Worm (Caenorhabditis elegans) whole organism, L4 larva: ENCODE measurements around the gene fbxc-42.
A peak's percentile ranks its signal among the peaks of the same experiment; 100 is the strongest.

Experiments
- duxl-1 ChIP-seq: sonication (generic microtip); optimal IDR thresholded peaks from 2 replicates; lab custom pipeline; 2016; ENCODE audit warnings: mild to moderate bottlenecking, missing genetic modification characterization, moderate library complexity, missing compliant biosample characterization; ENCODE audit not compliant: poor library complexity
- skn-1 ChIP-seq: fragments of 150-350 bp; optimal IDR thresholded peaks from 2 replicates; lab custom pipeline; 2014; ENCODE audit warnings: missing biosample characterization, missing genetic modification characterization
- unc-62 ChIP-seq, 3 experiments: fragments of 150-350 bp in 1 of 3; sonication (generic microtip); optimal IDR thresholded peaks in 2 of 3; peaks in 1 of 3; 1 replicate in 1 of 3; 2 replicates in 2 of 3; lab custom pipeline; 2014 to 2017; ENCODE audit warnings: missing biosample characterization in 3 of 3, missing genetic modification characterization in 3 of 3, missing genetic modification reagents in 3 of 3, missing genotype in 1 of 3

fbxc-42 gene

DNA sequence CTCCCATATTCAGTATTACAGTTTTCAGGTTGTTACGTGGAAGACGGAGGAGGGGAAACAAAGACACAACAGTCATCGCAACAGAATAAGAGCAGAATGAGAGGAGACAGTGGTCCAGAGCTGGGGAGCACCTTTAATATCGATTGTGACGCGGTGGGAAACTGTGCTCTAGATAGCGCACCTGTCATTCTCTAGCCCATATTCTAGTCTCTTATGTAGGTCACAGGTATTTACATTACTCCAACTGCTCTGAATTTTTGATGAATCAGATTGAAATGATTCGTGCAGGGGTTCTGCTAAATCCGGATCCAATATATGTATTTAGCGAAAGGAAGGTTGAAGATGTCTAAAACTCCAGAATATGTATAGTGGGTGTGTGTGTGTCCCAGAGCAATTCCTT lies 50.8 kb downstream of the fbxc-42 start, which contains the start of gene fbxb-41:
TSS of gene fbxb-41 (minus strand) at position 101 of the 400 bp plus-strand sequence.
- TF ChIP-seq unc-62 (GFP tag; optimal IDR thresholded peaks at IDR 0.05 in 1 of 2; lab: Kevin White, UChicago), result peak in 1 of 2 experiments; percentile 35
- TF ChIP-seq unc-62 (tag; optimal IDR thresholded peaks at IDR 0.05; lab: Kevin White, UChicago), result no peak
- no peak for TF ChIP-seq duxl-1 (tag; lab: Kevin White, UChicago)
- no peak for TF ChIP-seq skn-1 (tag; lab: Kevin White, UChicago)
- TF ChIP-seq, all 104 proteins: peak for 1
